Fruit fly (Drosophila melanogaster) whole organism, adult: Measurements from ENCODE around the gene CG11560.

Experiments
- CG7045 ChIP-seq: fragments of 200-800 bp; sonication (Bioruptor generic); optimal IDR thresholded peaks from 2 replicates; lab custom pipeline; 2017; ENCODE audit warnings: missing biosample characterization, mild to moderate bottlenecking, missing genetic modification characterization
- cic ChIP-seq: fragments of 200-800 bp; sonication (Bioruptor generic); optimal IDR thresholded peaks from 2 replicates; lab custom pipeline; 2017; ENCODE audit warnings: missing biosample characterization, mild to moderate bottlenecking, missing genetic modification characterization, moderate library complexity

DNA sequence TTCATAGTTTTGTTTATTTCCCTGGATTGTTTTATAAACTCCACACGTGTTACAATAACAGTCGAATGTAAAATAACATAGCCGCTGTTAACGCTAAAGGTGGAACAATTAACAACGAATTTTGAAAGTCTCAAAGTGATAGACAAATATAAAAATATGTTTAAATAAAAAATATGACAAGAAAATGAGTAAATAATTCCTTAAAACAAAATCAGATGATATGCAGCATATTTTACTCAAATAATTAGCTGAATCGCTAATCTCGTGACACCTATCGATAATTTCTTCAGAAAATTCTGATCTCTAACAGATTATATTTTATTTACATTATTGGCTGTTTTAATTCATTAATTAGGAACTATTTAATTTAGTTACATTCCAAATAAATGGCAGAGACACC lies 16.8 kb downstream of the CG11560 start, which contains the start of the genes CG5645 and Atg12:
- TF ChIP-seq cic (GFP tag; lab: Kevin White, UChicago) (no peak), CG7045 (peak; percentile 74)
